Worm (Caenorhabditis elegans) whole organism, late embryonic: ENCODE results near the gene Y67D8C.9.

ENCODE experiments used
- C08G9.2 ChIP-seq: sonication (generic microtip); optimal IDR thresholded peaks from 2 replicates; lab custom pipeline; 2016; ENCODE audit warnings: mild to moderate bottlenecking, missing genetic modification characterization, moderate library complexity, missing compliant biosample characterization
- T23F11.4 ChIP-seq: fragments of 200-800 bp; sonication (Bioruptor generic); optimal IDR thresholded peaks from 2 replicates; lab custom pipeline; 2018; ENCODE audit warnings: mild to moderate bottlenecking, missing genetic modification characterization, missing compliant biosample characterization
- ceh-30 ChIP-seq: fragments of 150-350 bp; optimal IDR thresholded peaks from 2 replicates; lab custom pipeline; 2014; ENCODE audit warnings: missing biosample characterization, missing genetic modification characterization
- fkh-10 ChIP-seq: fragments of 150-350 bp; optimal IDR thresholded peaks from 2 replicates; lab custom pipeline; 2014; ENCODE audit warnings: missing biosample characterization, missing genetic modification reagents, missing genetic modification characterization
- nhr-232 ChIP-seq: sonication (generic microtip); optimal IDR thresholded peaks from 2 replicates; lab custom pipeline; 2016; ENCODE audit warnings: missing genetic modification characterization, missing compliant biosample characterization
- tbx-2 ChIP-seq: sonication (generic microtip); optimal IDR thresholded peaks from 2 replicates; lab custom pipeline; 2016; ENCODE audit warnings: missing genetic modification characterization, missing compliant biosample characterization
- zip-5 ChIP-seq: sonication (generic microtip); optimal IDR thresholded peaks from 2 replicates; lab custom pipeline; 2016; ENCODE audit warnings: missing genetic modification characterization, missing compliant biosample characterization

DNA sequence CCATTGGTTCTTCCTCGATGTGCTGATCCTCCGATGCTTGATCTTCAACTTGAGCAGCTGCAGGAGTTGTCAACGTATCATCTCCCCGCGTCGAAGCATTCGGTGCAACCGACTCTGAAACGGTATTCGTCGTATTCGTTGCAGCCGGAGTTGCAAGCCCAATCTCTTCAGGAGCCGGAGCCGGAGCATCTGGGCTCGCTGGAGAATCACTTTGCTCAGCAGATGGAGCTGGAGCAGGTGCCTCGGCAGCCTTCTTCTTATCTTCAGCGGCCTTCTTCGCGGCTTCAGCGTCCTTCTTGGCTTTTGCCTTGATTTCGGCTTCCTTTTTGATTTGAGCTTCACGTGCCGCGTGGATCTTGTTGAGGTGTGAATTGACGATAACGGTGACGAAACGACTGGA is 48.0 kb downstream of the Y67D8C.9 start:
- TF ChIP-seq zip-5 (tag; lab: Kevin White, UChicago), result no peak
- TF ChIP-seq nhr-232 (tag; lab: Kevin White, UChicago), result no peak
- TF ChIP-seq tbx-2, result no peak
- no peak for TF ChIP-seq T23F11.4 (GFP tag; lab: Kevin White, UChicago)
- no peak for TF ChIP-seq C08G9.2 (tag; lab: Kevin White, UChicago)
- no peak for TF ChIP-seq ceh-30 (tag; lab: Kevin White, UChicago)
- TF ChIP-seq fkh-10 (GFP tag; lab: Kevin White, UChicago), result no peak
